Fruit fly (Drosophila melanogaster) whole organism, embryonic: ENCODE measurements around the gene Rbp.

Experiments used
- Adf1 ChIP-seq: fragments of 200-800 bp; sonication (Bioruptor generic); IDR thresholded peaks from 2 replicates; pipeline ENCODE4 v1.3.6; 2022; ENCODE audit warnings: missing biosample characterization, missing genetic modification characterization
- Atf-2 ChIP-seq: fragments of 200-800 bp; sonication (Bioruptor generic); optimal IDR thresholded peaks from 2 replicates; lab custom pipeline; 2016; ENCODE audit warnings: missing biosample characterization, missing genetic modification characterization
- CG12155 ChIP-seq: fragments of 200-800 bp; sonication (Bioruptor generic); optimal IDR thresholded peaks from 3 replicates; lab custom pipeline; 2016; ENCODE audit warnings: missing biosample characterization, missing genetic modification characterization
- CG12219 ChIP-seq: fragments of 200-800 bp; sonication (Bioruptor generic); optimal IDR thresholded peaks from 3 replicates; lab custom pipeline; 2018; ENCODE audit warnings: missing biosample characterization, mild to moderate bottlenecking, missing genetic modification characterization
- CG1233 ChIP-seq: fragments of 200-800 bp; sonication (Bioruptor generic); optimal IDR thresholded peaks from 4 replicates; lab custom pipeline; 2018; ENCODE audit warnings: missing biosample characterization, mild to moderate bottlenecking, missing genetic modification characterization
- CG12744 ChIP-seq: fragments of 200-800 bp; sonication (Bioruptor generic); optimal IDR thresholded peaks from 2 replicates; lab custom pipeline; 2016; ENCODE audit warnings: missing biosample characterization, missing genetic modification characterization
- CG13894 ChIP-seq: fragments of 200-800 bp; sonication (Bioruptor generic); optimal IDR thresholded peaks from 3 replicates; lab custom pipeline; 2018; ENCODE audit warnings: missing biosample characterization, mild to moderate bottlenecking, missing genetic modification characterization, moderate library complexity
- CG15514 ChIP-seq: fragments of 200-800 bp; sonication (Bioruptor generic); optimal IDR thresholded peaks from 3 replicates; lab custom pipeline; 2017; ENCODE audit warnings: missing biosample characterization, missing genetic modification characterization, mild to moderate bottlenecking, moderate library complexity, missing genetic modification reagents
- CG17359 ChIP-seq: fragments of 200-800 bp; sonication (Bioruptor generic); optimal IDR thresholded peaks from 3 replicates; lab custom pipeline; 2018; ENCODE audit warnings: missing biosample characterization, mild to moderate bottlenecking, missing genetic modification characterization, moderate library complexity
- CG2120 ChIP-seq: fragments of 200-800 bp; sonication (Bioruptor generic); optimal IDR thresholded peaks from 3 replicates; lab custom pipeline; 2016; ENCODE audit warnings: missing biosample characterization, missing genetic modification characterization
- CG2129 ChIP-seq: fragments of 200-800 bp; sonication (Bioruptor generic); IDR thresholded peaks from 2 replicates; pipeline ENCODE4 v1.3.6; 2022; ENCODE audit warnings: missing biosample characterization, missing genetic modification characterization; ENCODE audit not compliant: partially characterized antibody
- CG34422 ChIP-seq: fragments of 200-800 bp; sonication (Bioruptor generic); IDR thresholded peaks from 3 replicates; pipeline ENCODE4 v1.3.6; 2022; ENCODE audit warnings: missing biosample characterization, missing genetic modification characterization
- CG43689 ChIP-seq: fragments of 200-800 bp; sonication (Bioruptor generic); IDR thresholded peaks from 2 replicates; pipeline ENCODE4 v1.3.6; 2022; ENCODE audit warnings: missing biosample characterization, missing genetic modification characterization
- CG5180 ChIP-seq: fragments of 200-800 bp; sonication (Bioruptor generic); optimal IDR thresholded peaks from 3 replicates; lab custom pipeline; 2017; ENCODE audit warnings: missing biosample characterization, missing genetic modification characterization, mild to moderate bottlenecking, moderate library complexity, missing genetic modification reagents
- CG6175 ChIP-seq: fragments of 200-800 bp; sonication (Bioruptor generic); IDR thresholded peaks from 3 replicates; pipeline ENCODE4 v1.3.6; 2022; ENCODE audit warnings: missing biosample characterization, missing genetic modification characterization
- CG6272 ChIP-seq: fragments of 200-800 bp; sonication (Bioruptor generic); IDR thresholded peaks from 2 replicates; pipeline ENCODE4 v1.3.6; 2022; ENCODE audit warnings: missing biosample characterization, missing genetic modification characterization
- CG6854 ChIP-seq: fragments of 200-800 bp; sonication (Bioruptor generic); optimal IDR thresholded peaks from 3 replicates; lab custom pipeline; 2017; ENCODE audit warnings: missing biosample characterization, mild to moderate bottlenecking, missing genetic modification characterization
- CG7556 ChIP-seq: fragments of 200-800 bp; sonication (Bioruptor generic); optimal IDR thresholded peaks from 2 replicates; lab custom pipeline; 2017; ENCODE audit warnings: missing biosample characterization, mild to moderate bottlenecking, missing genetic modification characterization
- CG9215 ChIP-seq: fragments of 200-800 bp; sonication (Bioruptor generic); IDR thresholded peaks from 2 replicates; pipeline ENCODE4 v1.3.6; 2022; ENCODE audit warnings: missing biosample characterization, missing genetic modification characterization
- D19A ChIP-seq: fragments of 200-800 bp; optimal IDR thresholded peaks from 3 replicates; lab custom pipeline; 2019; ENCODE audit warnings: missing biosample characterization, mild to moderate bottlenecking, missing genetic modification characterization, moderate library complexity
- Drgx ChIP-seq: fragments of 200-800 bp; sonication (Bioruptor generic); IDR thresholded peaks from 2 replicates; pipeline ENCODE4 v1.3.6; 2022; ENCODE audit warnings: missing biosample characterization, missing genetic modification characterization
- E2f1 ChIP-seq: fragments of 200-800 bp; sonication (Bioruptor generic); IDR thresholded peaks from 2 replicates; pipeline ENCODE4 v1.3.6; 2022; ENCODE audit warnings: missing biosample characterization, missing genetic modification characterization
- HmgZ ChIP-seq: fragments of 200-800 bp; sonication (Bioruptor generic); optimal IDR thresholded peaks from 2 replicates; lab custom pipeline; 2018; ENCODE audit warnings: missing biosample characterization, mild to moderate bottlenecking, missing genetic modification characterization
- Hmx ChIP-seq: fragments of 200-800 bp; sonication (Bioruptor generic); optimal IDR thresholded peaks from 2 replicates; lab custom pipeline; 2016; ENCODE audit warnings: missing biosample characterization, missing genetic modification characterization
- Hr78 ChIP-seq, 2 experiments: fragments of 200-800 bp in 1 of 2; fragments of >200 bp in 1 of 2; sonication (Bioruptor generic) in 1 of 2; optimal IDR thresholded peaks; 2 replicates each; lab custom pipeline; 2017 to 2019; ENCODE audit warnings: missing biosample characterization in 2 of 2, missing genetic modification characterization in 2 of 2, mild to moderate bottlenecking in 1 of 2, moderate library complexity in 1 of 2
- NK7.1 ChIP-seq: fragments of 200-800 bp; sonication (Bioruptor generic); optimal IDR thresholded peaks from 3 replicates; lab custom pipeline; 2016; ENCODE audit warnings: missing biosample characterization, missing genetic modification characterization
- Nf-YC ChIP-seq: fragments of 200-800 bp; optimal IDR thresholded peaks from 3 replicates; lab custom pipeline; 2019; ENCODE audit warnings: missing biosample characterization, mild to moderate bottlenecking, missing genetic modification characterization, moderate library complexity
- Opbp ChIP-seq: fragments of 200-800 bp; sonication (Bioruptor generic); IDR thresholded peaks from 3 replicates; pipeline ENCODE4 v1.3.6; 2022; ENCODE audit warnings: missing biosample characterization, missing genetic modification characterization; ENCODE audit not compliant: partially characterized antibody
- Rx ChIP-seq: fragments of 200-800 bp; sonication (Bioruptor generic); IDR thresholded peaks from 2 replicates; pipeline ENCODE4 v1.3.6; 2022; ENCODE audit warnings: missing biosample characterization, missing genetic modification characterization
- Sry-β ChIP-seq: fragments of 200-800 bp; sonication (Bioruptor generic); optimal IDR thresholded peaks from 2 replicates; lab custom pipeline; 2018; ENCODE audit warnings: missing biosample characterization, mild to moderate bottlenecking, missing genetic modification characterization, moderate library complexity
- ap ChIP-seq: fragments of 200-800 bp; sonication (Bioruptor generic); IDR thresholded peaks from 2 replicates; pipeline ENCODE4 v1.3.6; 2022; ENCODE audit warnings: missing biosample characterization, missing genetic modification characterization
- dmrt99B ChIP-seq: fragments of 200-800 bp; sonication (Bioruptor generic); optimal IDR thresholded peaks from 2 replicates; lab custom pipeline; 2018; ENCODE audit warnings: missing biosample characterization, mild to moderate bottlenecking, missing genetic modification characterization, moderate library complexity
- dysf ChIP-seq: fragments of 200-800 bp; sonication (Bioruptor generic); IDR thresholded peaks from 3 replicates; pipeline ENCODE4 v1.3.6; 2022; ENCODE audit warnings: missing biosample characterization, missing genetic modification characterization
- gem ChIP-seq: fragments of 200-800 bp; sonication (Bioruptor generic); optimal IDR thresholded peaks from 2 replicates; lab custom pipeline; 2019; ENCODE audit warnings: missing biosample characterization, mild to moderate bottlenecking, missing genetic modification characterization, moderate library complexity
- ham ChIP-seq: fragments of 200-800 bp; sonication (Bioruptor generic); IDR thresholded peaks from 2 replicates; pipeline ENCODE4 v1.3.6; 2022; ENCODE audit warnings: missing biosample characterization, missing genetic modification characterization
- jing ChIP-seq: fragments of 200-800 bp; sonication (Bioruptor generic); optimal IDR thresholded peaks from 2 replicates; lab custom pipeline; 2018; ENCODE audit warnings: missing biosample characterization, mild to moderate bottlenecking, missing genetic modification characterization
- klu ChIP-seq: fragments of 200-800 bp; sonication (Bioruptor generic); IDR thresholded peaks from 2 replicates; pipeline ENCODE4 v1.3.6; 2022; ENCODE audit warnings: missing biosample characterization, missing genetic modification characterization
- kni ChIP-seq: fragments of 200-800 bp; sonication (Bioruptor generic); optimal IDR thresholded peaks from 3 replicates; lab custom pipeline; 2017; ENCODE audit warnings: mild to moderate bottlenecking, missing biosample characterization, missing genetic modification reagents, missing genetic modification characterization
- lbe ChIP-seq: fragments of 200-800 bp; sonication (Bioruptor generic); optimal IDR thresholded peaks from 2 replicates; lab custom pipeline; 2016; ENCODE audit warnings: missing biosample characterization, mild to moderate bottlenecking, missing genetic modification characterization
- lilli ChIP-seq: fragments of 200-800 bp; sonication (Bioruptor generic); optimal IDR thresholded peaks from 3 replicates; lab custom pipeline; 2016; ENCODE audit warnings: missing biosample characterization, missing genetic modification characterization
- lmd ChIP-seq: fragments of 200-800 bp; sonication (Bioruptor generic); IDR thresholded peaks from 2 replicates; pipeline ENCODE4 v1.3.6; 2022; ENCODE audit warnings: missing biosample characterization, missing genetic modification characterization
- luna ChIP-seq: fragments of 200-800 bp; sonication (Bioruptor generic); optimal IDR thresholded peaks from 2 replicates; lab custom pipeline; 2016; ENCODE audit warnings: missing biosample characterization, missing genetic modification characterization
- oc ChIP-seq: fragments of 200-800 bp; sonication (Bioruptor generic); optimal IDR thresholded peaks from 2 replicates; lab custom pipeline; 2018; ENCODE audit warnings: missing biosample characterization, mild to moderate bottlenecking, missing genetic modification characterization, moderate library complexity
- row ChIP-seq: fragments of 200-800 bp; sonication (Bioruptor generic); IDR thresholded peaks from 3 replicates; pipeline ENCODE4 v1.3.6; 2022; ENCODE audit warnings: missing biosample characterization, missing genetic modification characterization
- sd ChIP-seq: fragments of 200-800 bp; sonication (Bioruptor generic); optimal IDR thresholded peaks from 3 replicates; lab custom pipeline; 2018; ENCODE audit warnings: missing biosample characterization, mild to moderate bottlenecking, missing genetic modification characterization, moderate library complexity
- sima ChIP-seq: fragments of 200-800 bp; sonication (Bioruptor generic); optimal IDR thresholded peaks from 2 replicates; lab custom pipeline; 2016; ENCODE audit warnings: missing biosample characterization, missing genetic modification characterization
- slbo ChIP-seq: fragments of 200-800 bp; sonication (Bioruptor generic); IDR thresholded peaks from 2 replicates; pipeline ENCODE4 v1.3.6; 2022; ENCODE audit warnings: missing biosample characterization, missing genetic modification characterization
- sqz ChIP-seq: fragments of 200-800 bp; sonication (Bioruptor generic); optimal IDR thresholded peaks from 3 replicates; lab custom pipeline; 2018; ENCODE audit warnings: missing biosample characterization, mild to moderate bottlenecking, missing genetic modification characterization
- stc ChIP-seq: fragments of 200-800 bp; sonication (Bioruptor generic); IDR thresholded peaks from 2 replicates; pipeline ENCODE4 v1.3.6; 2022; ENCODE audit warnings: missing biosample characterization, missing genetic modification characterization
- tx ChIP-seq: fragments of 200-800 bp; sonication (Bioruptor generic); optimal IDR thresholded peaks from 2 replicates; lab custom pipeline; 2016; ENCODE audit warnings: missing biosample characterization, missing genetic modification characterization
- vvl ChIP-seq: fragments of 200-800 bp; sonication (Bioruptor generic); IDR thresholded peaks from 2 replicates; pipeline ENCODE4 v1.3.6; 2022; ENCODE audit warnings: missing biosample characterization, missing genetic modification characterization
- zfh2 ChIP-seq: fragments of 200-800 bp; sonication (Bioruptor generic); optimal IDR thresholded peaks from 2 replicates; lab custom pipeline; 2016; ENCODE audit warnings: missing biosample characterization, missing genetic modification characterization

The Rbp gene

DNA sequence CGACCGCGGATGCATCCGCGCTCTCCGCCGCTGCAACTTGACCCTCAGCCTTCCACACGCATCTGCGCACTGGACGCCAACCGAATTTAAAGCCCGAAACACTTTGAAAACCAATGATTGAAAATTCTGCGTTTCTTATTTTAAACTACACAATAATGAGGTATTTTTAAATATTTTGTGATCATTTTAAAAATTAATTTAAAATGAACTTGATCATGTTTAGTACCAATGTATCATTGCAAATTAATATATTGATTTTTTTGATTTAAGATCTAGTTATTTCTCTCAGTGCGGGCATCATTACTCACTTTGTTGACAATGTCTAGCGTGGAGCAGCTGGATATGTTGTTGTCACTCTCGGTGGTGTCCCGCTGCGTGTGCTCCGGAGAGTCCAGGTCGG, 7.6 kb upstream of the Rbp start (continued):
- peak; percentile 45 for TF ChIP-seq CG17359 (tag; lab: Kevin White, UChicago)
- 0 out of 2 replicates have a peak, but pooled peaks have one; percentile 21 for TF ChIP-seq E2f1
- TF ChIP-seq CG2129, result no peak
- no peak for TF ChIP-seq kni (GFP tag; lab: Kevin White, UChicago)
- TF ChIP-seq CG6854 (GFP tag; lab: Kevin White, UChicago), result no peak
- no peak for TF ChIP-seq CG12155 (GFP tag; lab: Kevin White, UChicago)
- peak; percentile 48 for TF ChIP-seq lmd
- peak; percentile 64 for TF ChIP-seq Drgx (GFP tag; lab: Robert Waterston, UW)
- TF ChIP-seq CG15514 (GFP tag; lab: Kevin White, UChicago), result no peak
- no peak for TF ChIP-seq klu (GFP tag; lab: Robert Waterston, UW)
- TF ChIP-seq CG6175, result no peak
- no peak for TF ChIP-seq CG9215 (GFP tag; lab: Robert Waterston, UW)
- TF ChIP-seq Opbp (GFP tag; lab: Robert Waterston, UW), result no peak
- TF ChIP-seq oc (tag; lab: Kevin White, UChicago), result no peak
- no peak for TF ChIP-seq Nf-YC (tag; lab: Kevin White, UChicago)
- TF ChIP-seq Sry-β (GFP tag; lab: Kevin White, UChicago), result no peak
- no peak for TF ChIP-seq CG5180
- no peak for TF ChIP-seq luna (GFP tag; lab: Kevin White, UChicago)
- no peak for TF ChIP-seq CG1233 (GFP tag; lab: Kevin White, UChicago)
- TF ChIP-seq zfh2 (GFP tag; lab: Kevin White, UChicago), result no peak
- no peak for TF ChIP-seq Hmx (GFP tag; lab: Kevin White, UChicago)
- TF ChIP-seq CG12219 (GFP tag; lab: Kevin White, UChicago), result no peak
- TF ChIP-seq lbe (GFP tag; lab: Kevin White, UChicago), result no peak
- TF ChIP-seq sima, result no peak
- no peak for TF ChIP-seq CG6272 (GFP tag; lab: Robert Waterston, UW)
- peak; percentile 66 for TF ChIP-seq slbo
- TF ChIP-seq CG34422, result no peak
- peak; percentile 35 for TF ChIP-seq CG2120 (GFP tag; lab: Kevin White, UChicago)
- no peak for TF ChIP-seq CG43689 (GFP tag; lab: Robert Waterston, UW)
- TF ChIP-seq ham (GFP tag; lab: Robert Waterston, UW), result no peak
- peak; percentile 40; the same call in 1 of the 3 replicates for TF ChIP-seq dysf (GFP tag; lab: Robert Waterston, UW)
- TF ChIP-seq dmrt99B (tag; lab: Kevin White, UChicago), result no peak
- TF ChIP-seq NK7.1 (GFP tag; lab: Kevin White, UChicago), result no peak
- no peak for TF ChIP-seq D19A (tag; lab: Kevin White, UChicago)
- TF ChIP-seq CG12744 (GFP tag; lab: Kevin White, UChicago), result no peak
- peak; percentile 82 for TF ChIP-seq gem (tag; lab: Kevin White, UChicago)
- TF ChIP-seq row, result peak; percentile 74
- TF ChIP-seq vvl (GFP tag; lab: Robert Waterston, UW), result peak; percentile 77
- no peak for TF ChIP-seq Hr78 (GFP tag; optimal IDR thresholded peaks at IDR 0.05; lab: Kevin White, UChicago)
- no peak for TF ChIP-seq sd (tag; lab: Kevin White, UChicago)
- 0 out of 2 replicates have a peak, but pooled peaks have one; percentile 11 for TF ChIP-seq Adf1 (GFP tag; lab: Robert Waterston, UW)
- peak; percentile 4 for TF ChIP-seq lilli (GFP tag; lab: Kevin White, UChicago)
- no peak for TF ChIP-seq Rx (GFP tag; lab: Robert Waterston, UW)
- no peak for TF ChIP-seq tx
- no peak for TF ChIP-seq ap (GFP tag; lab: Robert Waterston, UW)
- peak; percentile 29 for TF ChIP-seq HmgZ
- TF ChIP-seq CG7556, result peak; percentile 73
- TF ChIP-seq jing (GFP tag; lab: Kevin White, UChicago), result no peak
- TF ChIP-seq Atf-2 (GFP tag; lab: Kevin White, UChicago), result no peak
- TF ChIP-seq stc (GFP tag; lab: Robert Waterston, UW), result 0 out of 2 replicates have a peak, but pooled peaks have one; percentile 27
- no peak for TF ChIP-seq CG13894 (tag; lab: Kevin White, UChicago)
- TF ChIP-seq sqz (GFP tag; lab: Kevin White, UChicago), result no peak
